Fruit fly (Drosophila melanogaster): ENCODE results near the gene CG13407.
A peak's percentile ranks its signal among the peaks of the same experiment; 100 is the strongest.

Gene CG13407

DNA sequence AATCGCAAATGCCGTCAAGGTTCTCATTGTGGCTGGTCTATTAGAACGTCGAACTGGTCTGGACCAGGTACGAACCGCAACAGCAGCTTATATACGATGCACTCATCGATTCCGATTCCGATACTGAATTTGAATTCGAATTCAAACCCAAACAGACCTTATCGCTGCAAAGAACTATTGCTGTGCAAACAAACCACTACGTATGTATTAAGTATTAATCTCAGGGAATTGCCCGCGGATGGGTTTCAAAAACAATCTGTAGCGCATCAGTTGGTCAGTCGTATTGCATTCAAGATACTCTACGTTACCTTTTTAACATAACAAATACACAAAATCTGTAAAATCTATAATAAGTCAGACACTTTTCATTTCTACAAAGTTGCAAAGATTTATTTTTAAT is 16.9 kb upstream of the CG13407 start, which contains the start of gene BomT3:
Gene BomT3 (minus strand): TSS at position 101 of the 400 bp plus-strand sequence.
- TF ChIP-seq cic (GFP tag; optimal IDR thresholded peaks at IDR 0.05) = peak; percentile 1
- no peak for TF ChIP-seq Mnt (GFP tag; optimal IDR thresholded peaks at IDR 0.05)
- TF ChIP-seq toe (GFP tag; optimal IDR thresholded peaks at IDR 0.05) = no peak
- TF ChIP-seq kay (GFP tag; ENCODE audit: borderline replicate concordance) = peak; percentile 55
- TF ChIP-seq CG14711 (tag; optimal IDR thresholded peaks at IDR 0.05) = no peak

- TF ChIP-seq CG11617 (GFP tag; optimal IDR thresholded peaks at IDR 0.05) (no peak), pad (GFP tag; optimal IDR thresholded peaks at IDR 0.05) (no peak), CG7045 (GFP tag; optimal IDR thresholded peaks at IDR 0.05) (no peak), Clk (GFP tag; optimal IDR thresholded peaks at IDR 0.05) (no peak), CG5204 (GFP tag; optimal IDR thresholded peaks at IDR 0.05) (no peak), cnc (optimal IDR thresholded peaks at IDR 0.05) (no peak), CG7101 (tag; optimal IDR thresholded peaks at IDR 0.05) (no peak), kay (GFP tag; ENCODE audit: borderline replicate concordance) (no peak), Hr96 (GFP tag; optimal IDR thresholded peaks at IDR 0.05) (no peak), CG12768 (GFP tag; optimal IDR thresholded peaks at IDR 0.05) (no peak), CG33017 (tag; optimal IDR thresholded peaks at IDR 0.05) (no peak), toe (GFP tag; optimal IDR thresholded peaks at IDR 0.05) (no peak), tj (GFP tag; optimal IDR thresholded peaks at IDR 0.05) (no peak), Mnt (GFP tag; optimal IDR thresholded peaks at IDR 0.05) (no peak), bab1 (GFP tag; optimal IDR thresholded peaks at IDR 0.05) (no peak), Crg-1 (GFP tag; optimal IDR thresholded peaks at IDR 0.05) (no peak), cic (GFP tag; optimal IDR thresholded peaks at IDR 0.05) (no peak), CG1620 (GFP tag; optimal IDR thresholded peaks at IDR 0.05) (no peak), ovo (GFP tag; optimal IDR thresholded peaks at IDR 0.05) (no peak)
Observed at dm6 chr3R:22086775-22087174, 16.4 kb upstream of the CG13407 start, which contains the start of gene BomBc3. Gene BomBc3, plus strand, starts transcription at chr3R:22087075.

DNA sequence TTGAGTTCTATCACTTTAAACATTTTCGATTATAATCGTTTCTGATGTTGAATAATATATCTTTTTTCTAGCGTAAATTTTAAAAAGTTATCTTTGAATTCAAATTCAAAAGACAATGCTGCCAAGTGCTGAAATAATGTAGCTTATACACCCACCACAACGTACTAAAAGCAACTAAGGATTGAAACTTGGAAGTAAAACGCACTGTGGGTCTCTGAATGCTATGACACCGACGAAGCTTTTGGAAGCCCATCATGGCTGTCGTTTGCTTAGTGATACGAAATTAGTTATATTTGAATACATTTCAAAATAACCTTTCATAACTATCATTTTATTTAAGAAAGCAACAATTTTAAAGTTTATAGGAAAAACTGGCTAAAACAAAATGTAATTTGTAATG is 9.3 kb upstream of the CG13407 start:
- no peak for TF ChIP-seq CG1620 (GFP tag; optimal IDR thresholded peaks at IDR 0.05)
- TF ChIP-seq bab1 (GFP tag; optimal IDR thresholded peaks at IDR 0.05) = peak; percentile 16

dm6 chr3R:22096893-22097292 is 6.3 kb upstream of the CG13407 start:
- TF ChIP-seq Clk (GFP tag; optimal IDR thresholded peaks at IDR 0.05) (no peak), kay (GFP tag; ENCODE audit: borderline replicate concordance) (no peak), tj (GFP tag; optimal IDR thresholded peaks at IDR 0.05) (peak; percentile 69), ovo (GFP tag; optimal IDR thresholded peaks at IDR 0.05) (no peak)

DNA sequence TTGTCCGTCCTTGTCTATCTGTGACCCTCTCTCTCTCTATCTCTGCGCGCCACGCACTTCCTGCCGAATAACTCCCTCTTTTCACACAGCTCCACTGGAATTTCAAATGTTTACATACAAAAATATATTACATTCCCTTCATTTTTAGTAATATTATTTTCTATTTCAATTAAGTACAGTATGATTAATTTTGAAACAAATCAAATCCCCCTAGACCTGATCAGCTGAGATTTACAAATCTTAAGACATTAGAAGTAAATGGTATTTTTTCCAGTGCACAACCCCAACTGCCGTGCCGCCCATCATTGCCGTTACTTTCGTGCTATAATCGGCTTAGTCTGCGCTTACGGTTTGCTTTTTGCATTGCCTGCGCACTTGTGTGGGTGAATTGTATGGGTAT is 5.1 kb downstream of the CG13407 start:
- TF ChIP-seq Mnt (GFP tag; optimal IDR thresholded peaks at IDR 0.05) (no peak), Hr96 (GFP tag; optimal IDR thresholded peaks at IDR 0.05) (no peak), CG7101 (tag; optimal IDR thresholded peaks at IDR 0.05) (no peak), CG5204 (GFP tag; optimal IDR thresholded peaks at IDR 0.05) (no peak), CG12768 (GFP tag; optimal IDR thresholded peaks at IDR 0.05) (no peak), ovo (GFP tag; optimal IDR thresholded peaks at IDR 0.05) (no peak)

DNA sequence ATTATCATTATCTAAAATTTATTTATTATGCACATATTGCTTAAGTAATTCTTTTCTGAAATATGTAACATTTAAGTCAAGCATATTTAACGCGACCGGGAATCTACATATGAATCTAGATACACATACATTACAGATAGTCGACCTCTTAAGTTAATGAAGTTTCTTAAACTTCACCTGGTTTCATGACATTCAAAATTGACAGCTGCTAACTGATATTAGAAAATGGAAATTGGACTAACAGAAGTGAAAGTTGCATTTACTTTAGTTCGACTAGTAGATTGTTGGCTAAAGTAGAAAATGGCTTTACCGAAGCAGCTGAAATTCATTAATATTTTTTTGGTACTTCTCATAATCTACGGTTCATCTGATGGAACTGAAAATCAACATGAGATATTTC is 9.9 kb downstream of the CG13407 start, which contains the start of gene Ir94a:
Gene Ir94a (plus strand): TSS at position 301 of the 400 bp plus-strand sequence.
- no peak for TF ChIP-seq cnc (optimal IDR thresholded peaks at IDR 0.05)

DNA sequence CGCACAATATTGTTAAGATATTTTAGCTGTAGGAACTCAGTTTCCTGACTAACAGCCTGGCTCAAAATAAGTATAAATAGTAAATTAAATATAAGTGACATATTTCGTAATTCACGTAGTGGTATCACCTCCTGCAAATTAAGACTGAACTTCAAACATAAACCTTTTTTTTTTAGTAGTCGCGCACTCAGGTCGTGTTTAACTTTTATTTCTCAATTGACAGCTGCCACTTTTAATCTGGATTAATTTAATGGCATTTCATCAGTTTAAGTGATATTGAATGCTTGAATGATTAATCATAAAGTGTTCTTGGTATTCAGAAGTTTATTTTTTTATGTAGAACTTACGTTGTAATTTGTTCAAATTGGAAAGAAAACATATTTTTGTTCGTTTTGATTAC is 13.9 kb downstream of the CG13407 start, which contains the start of gene Ir94b:
Gene Ir94b (minus strand): TSS at position 101 of the 400 bp plus-strand sequence.
- TF ChIP-seq pad (GFP tag; optimal IDR thresholded peaks at IDR 0.05) (no peak), kay (GFP tag; ENCODE audit: borderline replicate concordance) (no peak), CG7101 (tag; optimal IDR thresholded peaks at IDR 0.05) (no peak), Clk (GFP tag; optimal IDR thresholded peaks at IDR 0.05) (no peak), CG7045 (GFP tag; optimal IDR thresholded peaks at IDR 0.05) (no peak), CG11617 (GFP tag; optimal IDR thresholded peaks at IDR 0.05) (no peak), CG1620 (GFP tag; optimal IDR thresholded peaks at IDR 0.05) (no peak), ovo (GFP tag; optimal IDR thresholded peaks at IDR 0.05) (no peak), CG33017 (tag; optimal IDR thresholded peaks at IDR 0.05) (no peak), Hr96 (GFP tag; optimal IDR thresholded peaks at IDR 0.05) (no peak), CG14711 (tag; optimal IDR thresholded peaks at IDR 0.05) (no peak), toe (GFP tag; optimal IDR thresholded peaks at IDR 0.05) (no peak), bab1 (GFP tag; optimal IDR thresholded peaks at IDR 0.05) (no peak), cnc (optimal IDR thresholded peaks at IDR 0.05) (no peak)

dm6 chr3R:22119354-22119753 is 16.1 kb downstream of the CG13407 start, which contains the start of gene Ir94c:
Gene Ir94c, minus strand, starts transcription at chr3R:22119454.
- TF ChIP-seq tj (GFP tag; optimal IDR thresholded peaks at IDR 0.05) (no peak), CG7101 (tag; optimal IDR thresholded peaks at IDR 0.05) (no peak)
